Worm (Caenorhabditis elegans): ENCODE data around the gene F14H12.17.

Gene F14H12.17

ce11 chrX:4367414-4367813 is 4.3 kb upstream of the F14H12.17 start, which contains the start of gene R160.10:
R160.10 (minus strand) TSS chrX:4367514.
- peak in 1 of 2 experiments; percentile 36 for TF ChIP-seq unc-62 (GFP tag; optimal IDR thresholded peaks at IDR 0.05 in 1 of 2)
- no peak for TF ChIP-seq unc-62 (tag; optimal IDR thresholded peaks at IDR 0.05)
- no peak for TF ChIP-seq ZK337.2 (GFP tag; IDR thresholded peaks at IDR 0.05)

- no peak for TF ChIP-seq snpc-4 (tag; optimal IDR thresholded peaks at IDR 0.05)
- no peak for TF ChIP-seq lin-1 (GFP tag; IDR thresholded peaks at IDR 0.05)
- no peak for TF ChIP-seq gei-8 (GFP tag; optimal IDR thresholded peaks at IDR 0.05)
- TF ChIP-seq T26A8.4 (GFP tag; IDR thresholded peaks at IDR 0.05) = no peak
- no peak for TF ChIP-seq aly-2 (tag; optimal IDR thresholded peaks at IDR 0.05)
- TF ChIP-seq saeg-2 (GFP tag; IDR thresholded peaks at IDR 0.05) = no peak
- TF ChIP-seq dmd-8 (GFP tag; IDR thresholded peaks at IDR 0.05) = no peak
- no peak for TF ChIP-seq Y105C5A.15 (GFP tag; IDR thresholded peaks at IDR 0.05)
- no peak for TF ChIP-seq lin-15B (tag; optimal IDR thresholded peaks at IDR 0.05)
These were observed 3.1 kb upstream of the F14H12.17 start, which contains the start of gene R160.3 for ce11 chrX:4366231-4366630. R160.3 (minus strand) TSS chrX:4366331.

ce11 chrX:4364877-4365276 is 1.8 kb upstream of the F14H12.17 start, which contains the start of gene F14H12.8:
F14H12.8 (minus strand) TSS chrX:4364977.
- no peak for TF ChIP-seq zip-11 (GFP tag; IDR thresholded peaks at IDR 0.05)
- TF ChIP-seq aly-2 (tag; optimal IDR thresholded peaks at IDR 0.05) = no peak
- no peak for TF ChIP-seq rbr-2 (tag; optimal IDR thresholded peaks at IDR 0.05)
- no peak for TF ChIP-seq fkh-10 (GFP tag; optimal IDR thresholded peaks at IDR 0.05)

- no peak for TF ChIP-seq aly-2 (tag; optimal IDR thresholded peaks at IDR 0.05)
- no peak for TF ChIP-seq sdz-12 (GFP tag; optimal IDR thresholded peaks at IDR 0.05)
- TF ChIP-seq snpc-1.2 (GFP tag; IDR thresholded peaks at IDR 0.05) = no peak
- TF ChIP-seq lin-13 (GFP tag; optimal IDR thresholded peaks at IDR 0.05) = no peak
- TF ChIP-seq zfp-2 (tag; optimal IDR thresholded peaks at IDR 0.05) = no peak
- TF ChIP-seq rbr-2 (tag; optimal IDR thresholded peaks at IDR 0.05) = no peak
- TF ChIP-seq nhr-111 (GFP tag; optimal IDR thresholded peaks at IDR 0.05) = no peak
- no peak for TF ChIP-seq mdl-1 (tag; optimal IDR thresholded peaks at IDR 0.05)
- no peak for TF ChIP-seq saeg-2 (GFP tag; IDR thresholded peaks at IDR 0.05)
- no peak for TF ChIP-seq zag-1 (tag; optimal IDR thresholded peaks at IDR 0.05)
- no peak for TF ChIP-seq F26F4.8 (GFP tag; conservative IDR thresholded peaks at IDR 0.05)
These were observed 578 bp downstream of the F14H12.17 start, which contains the start of gene F14H12.7 for ce11 chrX:4362522-4362921. F14H12.7 (minus strand) TSS chrX:4362622.

ce11 chrX:4359030-4359429 is 4.1 kb downstream of the F14H12.17 start:
- TF ChIP-seq php-3 (GFP tag; IDR thresholded peaks at IDR 0.05) (peak; percentile 79), daf-8 (GFP tag; IDR thresholded peaks at IDR 0.05) (no peak), pqm-1 (tag; optimal IDR thresholded peaks at IDR 0.05) (peak; percentile 36), D1046.2 (GFP tag; IDR thresholded peaks at IDR 0.05) (no peak), nhr-6 (tag; optimal IDR thresholded peaks at IDR 0.05) (no peak), ztf-7 (tag; optimal IDR thresholded peaks at IDR 0.05) (no peak), nhr-11 (tag; optimal IDR thresholded peaks at IDR 0.05) (no peak), rbr-2 (tag; optimal IDR thresholded peaks at IDR 0.05) (no peak), spr-3 (GFP tag; optimal IDR thresholded peaks at IDR 0.05) (no peak), dmd-6 (GFP tag; IDR thresholded peaks at IDR 0.05) (no peak; the same call in 1 of the 2 replicates), fkh-10 (GFP tag; optimal IDR thresholded peaks at IDR 0.05) (no peak), tra-1 (GFP tag; IDR thresholded peaks at IDR 0.05) (peak; percentile 82), Y48G9A.11 (GFP tag; IDR thresholded peaks at IDR 0.05) (no peak), ama-1 (optimal IDR thresholded peaks at IDR 0.05) (no peak), nhr-76 (tag; optimal IDR thresholded peaks at IDR 0.05) (no peak), ceh-20 (GFP tag; IDR thresholded peaks at IDR 0.05) (no peak; the same call in 1 of the 2 replicates), nhr-102 (tag; optimal IDR thresholded peaks at IDR 0.05) (no peak), nhr-237 (tag; optimal IDR thresholded peaks at IDR 0.05) (no peak)
